Worm (Caenorhabditis elegans): ENCODE data around the gene cth-1.

cth-1 gene

ce11 chrV:16148805-16149204 is 48.3 kb downstream of the cth-1 start, which contains the start of gene F10A3.4:
TSS of gene F10A3.4 (plus strand) at chrV:16149105.
- TF ChIP-seq dmd-4 (tag; optimal IDR thresholded peaks at IDR 0.05; ENCODE audit: borderline replicate concordance): no peak
- no peak for TF ChIP-seq pqm-1 (tag; optimal IDR thresholded peaks at IDR 0.05)
- TF ChIP-seq nhr-232 (tag; optimal IDR thresholded peaks at IDR 0.05): no peak
- no peak for TF ChIP-seq pat-9 (tag; optimal IDR thresholded peaks at IDR 0.05)
